Worm (Caenorhabditis elegans) whole organism, L1 larva: ENCODE data around the gene tag-340.

ENCODE experiments used
- lsy-2 ChIP-seq, 2 experiments: fragments of 150-350 bp; optimal IDR thresholded peaks; 2 replicates each; lab custom pipeline; 2014; ENCODE audit warnings: missing biosample characterization in 2 of 2, missing genetic modification characterization in 2 of 2
- mep-1 ChIP-seq: fragments of 150-350 bp; optimal IDR thresholded peaks from 2 replicates; lab custom pipeline; 2014; ENCODE audit warnings: missing biosample characterization, missing genetic modification characterization
- snpc-4 ChIP-seq: fragments of 150-350 bp; optimal IDR thresholded peaks from 2 replicates; lab custom pipeline; 2014; ENCODE audit warnings: missing biosample characterization, missing genetic modification characterization
- unc-62 ChIP-seq: fragments of 150-350 bp; optimal IDR thresholded peaks from 2 replicates; lab custom pipeline; 2014; ENCODE audit warnings: missing biosample characterization, missing genetic modification reagents, missing genetic modification characterization

DNA sequence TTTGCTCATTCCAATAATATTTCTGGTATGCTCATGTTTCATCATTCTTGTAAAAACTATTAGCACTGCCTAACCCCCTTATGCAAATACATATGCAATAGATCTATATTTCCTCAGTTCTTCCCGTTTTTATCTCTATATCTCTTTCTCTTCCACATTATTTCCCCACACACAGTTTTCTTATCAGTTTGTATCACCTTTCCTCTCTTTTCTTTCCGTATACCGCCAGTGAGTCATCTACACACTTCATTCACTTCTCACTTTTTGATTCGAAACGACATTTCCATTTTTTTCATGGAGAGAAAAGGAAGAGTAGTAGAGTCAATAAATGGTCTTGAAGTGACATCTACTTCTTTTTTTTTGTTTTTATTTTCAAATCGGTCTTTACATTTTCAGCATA is 6.1 kb downstream of the tag-340 start:
- TF ChIP-seq unc-62 (GFP tag; lab: Kevin White, UChicago): no peak
- no peak for TF ChIP-seq lsy-2 (tag; optimal IDR thresholded peaks at IDR 0.05; lab: Kevin White, UChicago)
- no peak for TF ChIP-seq snpc-4 (tag; lab: Kevin White, UChicago)
- TF ChIP-seq mep-1 (tag; lab: Kevin White, UChicago): no peak
